Fruit fly (Drosophila melanogaster): Measurements from ENCODE around the gene Pburs.

The Pburs gene

dm6 chr2L:14458187-14458899 lies 41.2 kb upstream of the Pburs start (continued):
- TF ChIP-seq Doc2 (GFP tag; IDR thresholded peaks at IDR 0.05) (no peak), Hsf (GFP tag; optimal IDR thresholded peaks at IDR 0.05) (peak; percentile 68), pita (GFP tag; optimal IDR thresholded peaks at IDR 0.05) (no peak), CG5245 (GFP tag; optimal IDR thresholded peaks at IDR 0.05) (peak; percentile 56), CG10321 (GFP tag; IDR thresholded peaks at IDR 0.05) (no peak), abd-A (tag; optimal IDR thresholded peaks at IDR 0.05) (peak; percentile 72), HmgZ (tag; optimal IDR thresholded peaks at IDR 0.05) (no peak), CG11085 (GFP tag; IDR thresholded peaks at IDR 0.05) (no peak), CG7928 (GFP tag; optimal IDR thresholded peaks at IDR 0.05) (no peak), bowl (GFP tag; IDR thresholded peaks at IDR 0.05) (peak; percentile 40; the same call in 1 of the 2 replicates), CG30403 (GFP tag; optimal IDR thresholded peaks at IDR 0.05) (peak; percentile 69), cato (GFP tag; optimal IDR thresholded peaks at IDR 0.05; ENCODE audit: borderline replicate concordance) (no peak), Meics (GFP tag; optimal IDR thresholded peaks at IDR 0.05) (peak; percentile 3), Trl (optimal IDR thresholded peaks at IDR 0.05) (no peak), Trl (GFP tag; optimal IDR thresholded peaks at IDR 0.05) (no peak), CG8944 (GFP tag; optimal IDR thresholded peaks at IDR 0.05) (peak; percentile 66), ken (GFP tag; IDR thresholded peaks at IDR 0.05) (peak; percentile 61; the same call in 2 of the 3 replicates), CG6854 (GFP tag; optimal IDR thresholded peaks at IDR 0.05) (no peak), lmd (GFP tag; IDR thresholded peaks at IDR 0.05) (peak; percentile 82), CG18764 (GFP tag; optimal IDR thresholded peaks at IDR 0.05) (no peak), CG6813 (GFP tag; optimal IDR thresholded peaks at IDR 0.05) (no peak), CG32767 (GFP tag; IDR thresholded peaks at IDR 0.05) (peak; percentile 72), Sin3A (optimal IDR thresholded peaks at IDR 0.05) (no peak), mam (GFP tag; optimal IDR thresholded peaks at IDR 0.05) (peak; percentile 63), Dip3 (GFP tag; optimal IDR thresholded peaks at IDR 0.05) (peak; percentile 6), CG17912 (GFP tag; optimal IDR thresholded peaks at IDR 0.05) (no peak), Fer1 (GFP tag; optimal IDR thresholded peaks at IDR 0.05) (no peak), Dp (GFP tag; optimal IDR thresholded peaks at IDR 0.05) (no peak), CG11695 (GFP tag; IDR thresholded peaks at IDR 0.05) (no peak), Hr51 (GFP tag; optimal IDR thresholded peaks at IDR 0.05) (peak; percentile 47 to 85), kni (GFP tag; optimal IDR thresholded peaks at IDR 0.05) (peak; percentile 19), rib (GFP tag; IDR thresholded peaks at IDR 0.05) (no peak), C15 (GFP tag; IDR thresholded peaks at IDR 0.05) (no peak), Side (GFP tag; optimal IDR thresholded peaks at IDR 0.05) (no peak), Poxn (GFP tag; IDR thresholded peaks at IDR 0.05) (no peak), HLH3B (GFP tag; IDR thresholded peaks at IDR 0.05) (peak; percentile 78), sima (GFP tag; optimal IDR thresholded peaks at IDR 0.05) (no peak), CG14667 (GFP tag; IDR thresholded peaks at IDR 0.05) (0 out of 2 replicates have a peak, but pooled peaks have one; percentile 22), CG11560 (tag; IDR thresholded peaks at IDR 0.05) (peak; percentile 42; the same call in 1 of the 3 replicates), da (GFP tag; optimal IDR thresholded peaks at IDR 0.05) (no peak), CG7357 (GFP tag; IDR thresholded peaks at IDR 0.05) (0 out of 3 replicates have a peak, but pooled peaks have one; percentile 23), CG7372 (GFP tag; IDR thresholded peaks at IDR 0.05) (0 out of 2 replicates have a peak, but pooled peaks have one; percentile 20), CG2202 (tag; optimal IDR thresholded peaks at IDR 0.05) (no peak), Hmx (GFP tag; optimal IDR thresholded peaks at IDR 0.05) (no peak), Bdp1 (GFP tag; optimal IDR thresholded peaks at IDR 0.05) (peak; percentile 44), HmgD (GFP tag; optimal IDR thresholded peaks at IDR 0.05) (no peak), onecut (GFP tag; IDR thresholded peaks at IDR 0.05) (peak; percentile 63), CG1233 (GFP tag; optimal IDR thresholded peaks at IDR 0.05) (no peak), phol (tag; optimal IDR thresholded peaks at IDR 0.05) (peak; percentile 5), az2 (GFP tag; optimal IDR thresholded peaks at IDR 0.05) (peak; percentile 70), CG17612 (GFP tag; IDR thresholded peaks at IDR 0.05) (no peak), CG1529 (GFP tag; optimal IDR thresholded peaks at IDR 0.05) (peak; percentile 77)
